Worm (Caenorhabditis elegans) whole organism, late embryonic: ENCODE results near the gene Y54G11A.17.

ENCODE experiments used
- C38D4.7 ChIP-seq: fragments of 200-800 bp; sonication (Bioruptor generic); optimal IDR thresholded peaks from 2 replicates; lab custom pipeline; 2018; ENCODE audit warnings: mild to moderate bottlenecking, missing genetic modification characterization, moderate library complexity, missing compliant biosample characterization
- F13H6.1 ChIP-seq: sonication (generic microtip); optimal IDR thresholded peaks from 2 replicates; lab custom pipeline; 2016; ENCODE audit warnings: missing genetic modification characterization, missing compliant biosample characterization
- T23F11.4 ChIP-seq: fragments of 200-800 bp; sonication (Bioruptor generic); optimal IDR thresholded peaks from 2 replicates; lab custom pipeline; 2018; ENCODE audit warnings: mild to moderate bottlenecking, missing genetic modification characterization, missing compliant biosample characterization
- Y22D7AL.16 ChIP-seq: sonication (generic microtip); optimal IDR thresholded peaks from 2 replicates; lab custom pipeline; 2016; ENCODE audit warnings: missing genetic modification characterization, missing compliant biosample characterization
- ahr-1 ChIP-seq: sonication (generic microtip); optimal IDR thresholded peaks from 2 replicates; lab custom pipeline; 2016; ENCODE audit warnings: missing genetic modification characterization, missing compliant biosample characterization
- ama-1 ChIP-seq: fragments of 150-350 bp; optimal IDR thresholded peaks from 2 replicates; lab custom pipeline; 2014
- ceh-14 ChIP-seq: sonication (generic microtip); optimal IDR thresholded peaks from 2 replicates; lab custom pipeline; 2016; ENCODE audit warnings: missing genotype, missing genetic modification characterization, missing compliant biosample characterization
- ceh-18 ChIP-seq: sonication (generic microtip); optimal IDR thresholded peaks from 2 replicates; lab custom pipeline; 2016; ENCODE audit warnings: missing genetic modification characterization, missing compliant biosample characterization
- ceh-19 ChIP-seq: fragments of 200-800 bp; sonication (Bioruptor generic); optimal IDR thresholded peaks from 2 replicates; lab custom pipeline; 2018; ENCODE audit warnings: mild to moderate bottlenecking, missing genetic modification characterization, missing compliant biosample characterization
- ceh-2 ChIP-seq: sonication (generic microtip); optimal IDR thresholded peaks from 2 replicates; lab custom pipeline; 2016; ENCODE audit warnings: missing genotype, missing genetic modification characterization, missing compliant biosample characterization
- ceh-22 ChIP-seq: sonication (generic microtip); optimal IDR thresholded peaks from 2 replicates; lab custom pipeline; 2017; ENCODE audit warnings: missing biosample characterization, missing genetic modification characterization
- ceh-30 ChIP-seq: fragments of 150-350 bp; optimal IDR thresholded peaks from 2 replicates; lab custom pipeline; 2014; ENCODE audit warnings: missing biosample characterization, missing genetic modification characterization
- ceh-31 ChIP-seq: sonication (generic microtip); optimal IDR thresholded peaks from 2 replicates; lab custom pipeline; 2016; ENCODE audit warnings: missing genetic modification characterization, missing compliant biosample characterization
- ceh-34 ChIP-seq: sonication (generic microtip); optimal IDR thresholded peaks from 2 replicates; lab custom pipeline; 2016; ENCODE audit warnings: mild to moderate bottlenecking, missing genetic modification characterization, missing compliant biosample characterization
- ceh-48 ChIP-seq: sonication (generic microtip); optimal IDR thresholded peaks from 2 replicates; lab custom pipeline; 2016; ENCODE audit warnings: missing genetic modification characterization, inconsistent platforms, missing compliant biosample characterization
- ceh-6 ChIP-seq: fragments of 200-800 bp; sonication (Bioruptor generic); optimal IDR thresholded peaks from 2 replicates; lab custom pipeline; 2018; ENCODE audit warnings: mild to moderate bottlenecking, missing genetic modification characterization, missing compliant biosample characterization
- ceh-9 ChIP-seq: sonication (generic microtip); optimal IDR thresholded peaks from 2 replicates; lab custom pipeline; 2016; ENCODE audit warnings: mild to moderate bottlenecking, missing genetic modification characterization, inconsistent platforms, missing compliant biosample characterization
- dmd-4 ChIP-seq: sonication (generic microtip); optimal IDR thresholded peaks from 2 replicates; lab custom pipeline; 2016; ENCODE audit warnings: borderline replicate concordance, missing genetic modification characterization, missing compliant biosample characterization
- dve-1 ChIP-seq: sonication (generic microtip); optimal IDR thresholded peaks from 2 replicates; lab custom pipeline; 2017; ENCODE audit warnings: antibody characterized with exemption, mild to moderate bottlenecking, missing genetic modification characterization, missing compliant biosample characterization
- elt-2 ChIP-seq: sonication (generic microtip); optimal IDR thresholded peaks from 2 replicates; lab custom pipeline; 2016; ENCODE audit warnings: missing genetic modification reagents, missing genetic modification characterization, missing compliant biosample characterization
- elt-4 ChIP-seq: sonication (generic microtip); optimal IDR thresholded peaks from 2 replicates; lab custom pipeline; 2016; ENCODE audit warnings: missing genetic modification characterization, missing compliant biosample characterization
- eyg-1 ChIP-seq: sonication (generic microtip); optimal IDR thresholded peaks from 2 replicates; lab custom pipeline; 2016; ENCODE audit warnings: missing genotype, missing genetic modification characterization, missing compliant biosample characterization
- fkh-10 ChIP-seq: fragments of 150-350 bp; optimal IDR thresholded peaks from 2 replicates; lab custom pipeline; 2014; ENCODE audit warnings: missing biosample characterization, missing genetic modification reagents, missing genetic modification characterization
- fkh-6 ChIP-seq: sonication (generic microtip); optimal IDR thresholded peaks from 2 replicates; lab custom pipeline; 2016; ENCODE audit warnings: missing genetic modification characterization, missing compliant biosample characterization
- gmeb-2 ChIP-seq: sonication (generic microtip); optimal IDR thresholded peaks from 2 replicates; lab custom pipeline; 2016; ENCODE audit warnings: missing genetic modification characterization, inconsistent platforms, missing compliant biosample characterization
- hlh-13 ChIP-seq: fragments of 200-800 bp; sonication (Bioruptor generic); optimal IDR thresholded peaks from 2 replicates; lab custom pipeline; 2018; ENCODE audit warnings: mild to moderate bottlenecking, missing genetic modification characterization, missing compliant biosample characterization
- hlh-30 ChIP-seq: sonication (generic microtip); optimal IDR thresholded peaks from 2 replicates; lab custom pipeline; 2017; ENCODE audit warnings: antibody characterized with exemption, missing genetic modification characterization, missing compliant biosample characterization; ENCODE audit not compliant: insufficient read depth
- hlh-6 ChIP-seq: sonication (generic microtip); optimal IDR thresholded peaks from 2 replicates; lab custom pipeline; 2016; ENCODE audit warnings: missing genotype, missing genetic modification characterization, missing compliant biosample characterization
- hlh-8 ChIP-seq: sonication (generic microtip); optimal IDR thresholded peaks from 2 replicates; lab custom pipeline; 2016; ENCODE audit warnings: missing genotype, missing genetic modification characterization, missing compliant biosample characterization
- lim-6 ChIP-seq: sonication (generic microtip); optimal IDR thresholded peaks from 2 replicates; lab custom pipeline; 2016; ENCODE audit warnings: missing genetic modification characterization, missing compliant biosample characterization
- lin-11 ChIP-seq: fragments of 200-800 bp; sonication (Bioruptor generic); optimal IDR thresholded peaks from 2 replicates; lab custom pipeline; 2018; ENCODE audit warnings: mild to moderate bottlenecking, missing genetic modification characterization, missing compliant biosample characterization
- mec-3 ChIP-seq: sonication (generic microtip); optimal IDR thresholded peaks from 2 replicates; lab custom pipeline; 2016; ENCODE audit warnings: borderline replicate concordance, missing genetic modification characterization, missing compliant biosample characterization
- nfya-1 ChIP-seq: sonication (generic microtip); optimal IDR thresholded peaks from 2 replicates; lab custom pipeline; 2017; ENCODE audit warnings: missing genetic modification characterization, mild to moderate bottlenecking, missing compliant biosample characterization, antibody characterized with exemption, moderate library complexity
- nhr-11 ChIP-seq: fragments of 150-350 bp; optimal IDR thresholded peaks from 2 replicates; lab custom pipeline; 2014; ENCODE audit warnings: missing biosample characterization, missing genetic modification characterization
- nhr-232 ChIP-seq: sonication (generic microtip); optimal IDR thresholded peaks from 2 replicates; lab custom pipeline; 2016; ENCODE audit warnings: missing genetic modification characterization, missing compliant biosample characterization
- pag-3 ChIP-seq: sonication (generic microtip); optimal IDR thresholded peaks from 2 replicates; lab custom pipeline; 2016; ENCODE audit warnings: missing compliant biosample characterization, missing genetic modification characterization, borderline replicate concordance
- pat-9 ChIP-seq: fragments of 200-800 bp; sonication (Bioruptor generic); optimal IDR thresholded peaks from 2 replicates; lab custom pipeline; 2018; ENCODE audit warnings: mild to moderate bottlenecking, missing genetic modification characterization, moderate library complexity, missing compliant biosample characterization
- pax-1 ChIP-seq: fragments of 150-350 bp; optimal IDR thresholded peaks from 2 replicates; lab custom pipeline; 2014; ENCODE audit warnings: missing biosample characterization, missing genetic modification characterization
- pha-2 ChIP-seq: sonication (generic microtip); optimal IDR thresholded peaks from 2 replicates; lab custom pipeline; 2017; ENCODE audit warnings: mild to moderate bottlenecking, missing genetic modification characterization, missing compliant biosample characterization
- pha-4 ChIP-seq: fragments of 150-350 bp; optimal IDR thresholded peaks from 2 replicates; lab custom pipeline; 2018; ENCODE audit warnings: missing biosample characterization, missing genetic modification reagents, missing genetic modification characterization
- ref-2 ChIP-seq: sonication (generic microtip); optimal IDR thresholded peaks from 2 replicates; lab custom pipeline; 2016; ENCODE audit warnings: missing genetic modification characterization, missing compliant biosample characterization
- rnt-1 ChIP-seq: sonication (generic microtip); optimal IDR thresholded peaks from 2 replicates; lab custom pipeline; 2016; ENCODE audit warnings: missing genetic modification characterization, missing compliant biosample characterization
- sdc-2 ChIP-seq: sonication (generic microtip); optimal IDR thresholded peaks from 2 replicates; lab custom pipeline; 2016; ENCODE audit warnings: missing genotype, missing genetic modification characterization, missing compliant biosample characterization
- sox-2 ChIP-seq: fragments of 200-800 bp; sonication (Bioruptor generic); IDR thresholded peaks from 2 replicates; pipeline ENCODE4 v1.3.6; 2022; ENCODE audit warnings: missing genetic modification reagents, missing genetic modification characterization, missing compliant biosample characterization
- sox-4 ChIP-seq: sonication (generic microtip); optimal IDR thresholded peaks from 2 replicates; lab custom pipeline; 2017; ENCODE audit warnings: mild to moderate bottlenecking, missing genetic modification characterization, inconsistent platforms, missing compliant biosample characterization
- syd-9 ChIP-seq: sonication (generic microtip); optimal IDR thresholded peaks from 2 replicates; lab custom pipeline; 2016; ENCODE audit warnings: mild to moderate bottlenecking, missing genetic modification characterization, moderate library complexity, missing compliant biosample characterization
- tbx-7 ChIP-seq: sonication (generic microtip); optimal IDR thresholded peaks from 2 replicates; lab custom pipeline; 2016; ENCODE audit warnings: missing genotype, missing genetic modification characterization, missing compliant biosample characterization
- ttx-3 ChIP-seq: sonication (generic microtip); optimal IDR thresholded peaks from 2 replicates; lab custom pipeline; 2016; ENCODE audit warnings: missing genetic modification reagents, missing genetic modification characterization, missing compliant biosample characterization
- unc-3 ChIP-seq, 2 experiments: fragments of 200-800 bp in 1 of 2; sonication (Bioruptor generic) in 1 of 2; sonication (generic microtip) in 1 of 2; conservative IDR thresholded peaks in 1 of 2; optimal IDR thresholded peaks in 1 of 2; 2 replicates each; pipeline versions ENCODE4 v1.3.6 to Lab custom; 2016 to 2022; ENCODE audit warnings: missing compliant biosample characterization in 2 of 2, missing genetic modification characterization in 2 of 2, missing genetic modification reagents in 1 of 2
- unc-55 ChIP-seq: sonication (generic microtip); optimal IDR thresholded peaks from 2 replicates; lab custom pipeline; 2017; ENCODE audit warnings: missing biosample characterization, missing genetic modification reagents, missing genetic modification characterization
- unc-86 ChIP-seq: sonication (generic microtip); optimal IDR thresholded peaks from 2 replicates; lab custom pipeline; 2016; ENCODE audit warnings: missing genetic modification characterization, missing compliant biosample characterization
- zip-5 ChIP-seq: sonication (generic microtip); optimal IDR thresholded peaks from 2 replicates; lab custom pipeline; 2016; ENCODE audit warnings: missing genetic modification characterization, missing compliant biosample characterization
- ztf-16 ChIP-seq: sonication (generic microtip); optimal IDR thresholded peaks from 2 replicates; lab custom pipeline; 2017; ENCODE audit warnings: missing genetic modification characterization, missing compliant biosample characterization

The Y54G11A.17 gene

DNA sequence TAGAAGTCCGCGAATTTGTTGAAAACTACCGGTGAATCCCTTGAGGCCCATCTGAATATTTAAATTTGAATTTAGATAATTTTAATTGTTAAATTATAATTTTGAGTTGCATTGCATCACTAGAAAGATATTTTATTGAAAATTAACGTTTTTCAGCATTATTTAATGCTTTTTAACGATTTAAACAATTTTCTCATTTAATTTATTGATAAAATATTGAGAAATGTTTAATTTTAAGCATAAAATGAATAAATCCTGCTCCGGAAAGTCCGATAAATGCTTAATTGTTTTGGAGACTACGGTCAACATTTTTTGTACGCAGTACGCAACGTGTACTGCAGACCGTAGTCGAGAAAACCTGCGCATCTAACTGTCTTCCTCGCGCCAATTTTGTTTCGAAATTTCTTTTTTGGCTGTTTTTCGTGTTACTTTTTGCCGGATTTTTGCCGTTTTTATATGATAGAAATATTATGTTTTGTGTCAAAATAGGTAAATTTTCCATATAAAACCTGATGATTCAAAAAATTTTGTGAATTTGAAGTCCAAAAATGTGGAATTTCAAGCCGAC lies at the start of gene Y54G11A.17, which contains the start of the genes lin-7 and elof-1:
TSS of gene Y54G11A.17 (minus strand) at position 51 of the 568 bp plus-strand sequence.
TSS of gene lin-7 (minus strand) at position 51 of the 568 bp plus-strand sequence.
TSS of gene elof-1 (plus strand) at position 383 of the 568 bp plus-strand sequence.
- TF ChIP-seq lim-6 (tag; lab: Kevin White, UChicago): no peak
- no peak for TF ChIP-seq T23F11.4 (GFP tag; lab: Kevin White, UChicago)
- TF ChIP-seq hlh-13: no peak
- no peak for TF ChIP-seq sox-2 (GFP tag; lab: Robert Waterston, UW)
- peak; percentile 32 for TF ChIP-seq Y22D7AL.16 (tag; lab: Kevin White, UChicago)
- TF ChIP-seq dmd-4: no peak
- no peak for TF ChIP-seq gmeb-2 (tag; lab: Kevin White, UChicago)
- TF ChIP-seq elt-2: peak; percentile 49
- no peak for TF ChIP-seq zip-5
- no peak for TF ChIP-seq hlh-8 (tag; lab: Kevin White, UChicago)
- TF ChIP-seq nhr-232 (tag; lab: Kevin White, UChicago): no peak
- TF ChIP-seq eyg-1 (tag; lab: Kevin White, UChicago): no peak
- TF ChIP-seq unc-55: peak; percentile 65
- TF ChIP-seq F13H6.1 (tag; lab: Kevin White, UChicago): no peak
- no peak for TF ChIP-seq ama-1 (lab: Kevin White, UChicago)
- no peak for TF ChIP-seq nhr-11 (tag; lab: Kevin White, UChicago)
- TF ChIP-seq nfya-1 (tag; lab: Kevin White, UChicago): peak; percentile 92
- no peak for TF ChIP-seq hlh-6 (tag; lab: Kevin White, UChicago)
- TF ChIP-seq ceh-48: peak; percentile 60
- peak; percentile 18 for TF ChIP-seq ceh-19 (GFP tag; lab: Kevin White, UChicago)
- TF ChIP-seq dve-1: peak; percentile 11
- no peak for TF ChIP-seq pha-2 (tag; lab: Kevin White, UChicago)
- peak; percentile 32 for TF ChIP-seq sox-4 (tag; lab: Kevin White, UChicago)
- no peak for TF ChIP-seq pha-4
- TF ChIP-seq pat-9 (tag; lab: Kevin White, UChicago): no peak
- no peak for TF ChIP-seq pag-3
- TF ChIP-seq pax-1 (tag; lab: Kevin White, UChicago): peak; percentile 31
- TF ChIP-seq ceh-34: no peak
- TF ChIP-seq ceh-22: no peak
- no peak; the same call in 1 of the 2 replicates for TF ChIP-seq unc-3 (GFP tag; conservative IDR thresholded peaks at IDR 0.05; lab: Robert Waterston, UW)
- no peak for TF ChIP-seq unc-3 (tag; optimal IDR thresholded peaks at IDR 0.05; lab: Kevin White, UChicago)
- peak; percentile 8 for TF ChIP-seq ttx-3 (tag; lab: Kevin White, UChicago)
- TF ChIP-seq ceh-9: no peak
- TF ChIP-seq ceh-18 (tag; lab: Kevin White, UChicago): peak; percentile 47
- peak; percentile 88 for TF ChIP-seq ceh-31 (tag; lab: Kevin White, UChicago)
- no peak for TF ChIP-seq lin-11 (tag; lab: Kevin White, UChicago)
- no peak for TF ChIP-seq ceh-30 (tag; lab: Kevin White, UChicago)
- no peak for TF ChIP-seq ceh-14
- TF ChIP-seq ceh-6 (GFP tag; lab: Kevin White, UChicago): no peak
- TF ChIP-seq sdc-2 (tag; lab: Kevin White, UChicago): no peak
- TF ChIP-seq ceh-2 (tag; lab: Kevin White, UChicago): peak; percentile 31
- TF ChIP-seq unc-86 (tag; lab: Kevin White, UChicago): no peak
- no peak for TF ChIP-seq rnt-1 (tag; lab: Kevin White, UChicago)
- no peak for TF ChIP-seq tbx-7 (tag; lab: Kevin White, UChicago)
- no peak for TF ChIP-seq syd-9 (tag; lab: Kevin White, UChicago)
- TF ChIP-seq elt-4 (tag; lab: Kevin White, UChicago): no peak
- no peak for TF ChIP-seq ref-2 (tag; lab: Kevin White, UChicago)
- TF ChIP-seq C38D4.7 (GFP tag; lab: Kevin White, UChicago): no peak
- no peak for TF ChIP-seq fkh-6 (tag; lab: Kevin White, UChicago)
- no peak for TF ChIP-seq mec-3 (tag; lab: Kevin White, UChicago)
- TF ChIP-seq ahr-1 (tag; lab: Kevin White, UChicago): no peak
- no peak for TF ChIP-seq fkh-10
- TF ChIP-seq hlh-30 (tag; lab: Kevin White, UChicago): peak; percentile 31
- no peak for TF ChIP-seq ztf-16 (tag; lab: Kevin White, UChicago)
